Fruit fly (Drosophila melanogaster): Measurements from ENCODE around the gene Sfp93F.
A peak's percentile ranks its signal among the peaks of the same experiment; 100 is the strongest.

- no peak for TF ChIP-seq brk (GFP tag; optimal IDR thresholded peaks at IDR 0.05)
- peak; percentile 43 for TF ChIP-seq h (GFP tag; optimal IDR thresholded peaks at IDR 0.05)
These were observed 22.2 kb upstream of the Sfp93F start, which contains the start of gene CG42335 for dm6 chr3R:21758145-21758856.

Data from whole organism, wandering third instar larva.